Fruit fly (Drosophila melanogaster): ENCODE data around the gene Dyro.
A peak's percentile ranks its signal among the peaks of the same experiment; 100 is the strongest.

Gene Dyro

dm6 chr3L:11289130-11289716 is 6.5 kb downstream of the Dyro start:
- TF ChIP-seq noc (tag; optimal IDR thresholded peaks at IDR 0.05), result no peak

dm6 chr3L:11287977-11288376 is 7.7 kb downstream of the Dyro start:
- TF ChIP-seq noc (tag; optimal IDR thresholded peaks at IDR 0.05), result no peak

- TF ChIP-seq noc (tag; optimal IDR thresholded peaks at IDR 0.05), result no peak
These were observed 9.1 kb downstream of the Dyro start for dm6 chr3L:11286603-11287011.

DNA sequence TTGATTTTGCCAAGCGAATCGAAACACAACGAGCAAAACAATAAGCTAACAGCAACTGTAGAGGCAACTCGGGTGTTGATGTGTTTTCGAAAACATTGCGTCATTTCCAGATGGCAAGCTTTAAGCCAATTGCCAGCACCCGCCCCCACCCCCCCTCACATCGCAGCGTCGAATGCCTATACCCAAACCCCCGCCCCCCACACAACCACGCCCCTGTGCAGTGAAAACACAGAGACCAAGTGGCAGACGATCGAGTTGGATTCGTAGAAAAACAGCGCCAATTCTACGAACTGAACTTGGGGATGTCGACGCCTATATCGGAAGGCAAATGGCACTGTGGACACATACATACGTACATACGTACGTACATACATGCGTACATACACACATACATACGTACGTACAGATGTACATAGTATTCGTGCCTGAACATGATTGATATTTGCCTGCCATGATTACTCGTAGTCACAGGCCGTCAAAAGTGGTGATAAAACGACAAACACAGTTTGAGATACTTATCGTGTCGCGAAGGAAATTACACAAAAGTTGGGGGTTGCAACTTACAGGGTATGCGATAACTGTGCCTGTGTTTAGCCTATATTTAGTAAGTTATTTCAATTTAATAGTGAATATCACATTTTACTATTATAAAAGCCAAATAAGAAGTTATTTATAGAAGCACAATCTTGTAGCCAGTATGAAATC is 10.0 kb downstream of the Dyro start:
- TF ChIP-seq noc (tag; optimal IDR thresholded peaks at IDR 0.05), result peak; percentile 13

dm6 chr3L:11285066-11285465 is 10.7 kb downstream of the Dyro start:
- TF ChIP-seq noc (tag; optimal IDR thresholded peaks at IDR 0.05), result no peak

DNA sequence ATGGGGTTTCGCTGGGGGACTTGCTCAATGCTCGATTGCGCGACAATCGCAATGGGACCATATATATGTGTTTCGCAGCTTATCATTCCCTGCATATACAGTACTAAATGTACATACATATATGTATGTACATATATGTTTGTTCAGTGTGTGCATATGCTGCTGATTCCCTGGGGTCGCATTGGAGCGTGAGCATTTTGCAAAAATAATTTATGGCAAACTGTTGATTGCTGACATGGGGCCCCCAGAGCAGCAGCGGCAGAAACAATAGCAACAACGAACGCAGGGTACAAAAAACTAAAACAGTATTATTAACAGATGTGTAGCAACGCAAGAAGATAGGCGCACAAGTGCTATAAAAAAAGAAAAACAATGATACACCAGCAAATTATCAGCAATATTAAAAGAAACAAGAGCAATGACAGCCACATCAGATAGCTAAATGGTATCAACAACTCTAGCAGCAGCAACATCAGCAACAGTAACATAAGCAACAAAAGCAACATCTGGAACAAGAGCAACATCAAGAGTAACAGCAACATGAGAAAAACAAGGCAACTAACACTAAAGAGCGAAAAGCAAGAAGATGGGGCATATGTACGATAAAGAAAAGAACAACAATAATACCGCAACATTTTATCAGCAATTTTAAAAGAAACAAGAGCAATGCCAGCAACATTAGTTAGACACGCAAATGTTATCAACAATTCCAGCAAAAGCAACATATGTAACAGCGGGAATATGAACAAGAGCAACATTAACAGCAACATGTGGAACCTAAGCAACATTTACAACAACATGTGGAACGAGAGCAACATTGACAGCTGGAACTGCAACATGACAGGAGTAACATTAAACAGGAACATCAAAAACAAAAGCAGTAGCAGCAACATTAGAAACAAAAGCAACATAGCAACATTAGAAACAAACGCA is 11.4 kb downstream of the Dyro start:
- TF ChIP-seq noc (tag; optimal IDR thresholded peaks at IDR 0.05), result peak; percentile 23

DNA sequence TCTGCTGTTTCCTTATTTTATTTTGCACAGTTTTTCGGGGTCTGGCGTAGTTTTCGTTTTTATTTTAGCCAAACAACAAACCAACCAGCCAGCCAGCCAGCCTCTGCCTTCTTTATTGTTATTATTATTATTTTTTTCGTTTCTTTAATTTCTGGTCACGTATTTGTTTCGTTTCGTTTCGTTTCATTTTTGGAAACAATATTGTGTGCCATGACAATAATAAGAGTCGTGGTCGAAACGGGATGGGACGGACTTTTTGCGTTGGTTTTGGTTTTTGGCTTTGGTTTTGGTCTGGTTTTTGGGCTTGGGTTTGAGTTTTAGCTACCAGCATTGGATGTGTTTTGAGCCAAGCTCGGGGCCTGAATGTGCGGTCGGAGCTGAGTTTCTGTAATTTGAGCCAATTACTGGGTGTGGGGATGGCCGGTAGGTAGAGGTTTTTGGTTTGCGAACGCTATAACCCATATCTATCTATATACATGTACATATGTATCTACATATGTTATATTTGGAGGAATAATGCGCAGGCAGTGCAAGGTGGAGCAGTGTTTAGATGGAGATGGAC is 15.1 kb downstream of the Dyro start:
- no peak for TF ChIP-seq noc (tag; optimal IDR thresholded peaks at IDR 0.05)

DNA sequence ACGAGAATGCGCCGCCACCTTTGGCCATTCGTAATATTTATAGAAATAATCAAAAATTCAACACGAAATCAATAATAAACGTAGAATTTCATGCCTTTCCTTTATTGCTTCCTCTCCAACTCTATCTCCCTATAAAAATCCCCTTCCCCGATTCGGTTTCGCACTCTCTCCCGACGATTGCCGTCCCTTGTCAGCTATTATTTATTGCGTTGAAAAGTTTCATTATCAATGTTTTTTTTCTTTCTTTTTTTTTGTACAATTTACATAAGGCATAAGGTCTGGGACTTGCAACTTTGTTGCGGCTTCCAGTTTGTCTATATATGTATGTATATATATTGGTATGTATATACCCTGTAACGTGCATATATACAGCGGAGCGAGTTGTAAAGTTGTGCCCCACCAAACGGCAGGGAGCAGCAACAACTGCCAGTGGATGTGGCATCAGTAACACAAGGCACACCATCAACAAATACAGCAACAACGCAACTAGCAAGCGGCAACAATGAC is 16.3 kb downstream of the Dyro start:
- no peak for TF ChIP-seq noc (tag; optimal IDR thresholded peaks at IDR 0.05)

DNA sequence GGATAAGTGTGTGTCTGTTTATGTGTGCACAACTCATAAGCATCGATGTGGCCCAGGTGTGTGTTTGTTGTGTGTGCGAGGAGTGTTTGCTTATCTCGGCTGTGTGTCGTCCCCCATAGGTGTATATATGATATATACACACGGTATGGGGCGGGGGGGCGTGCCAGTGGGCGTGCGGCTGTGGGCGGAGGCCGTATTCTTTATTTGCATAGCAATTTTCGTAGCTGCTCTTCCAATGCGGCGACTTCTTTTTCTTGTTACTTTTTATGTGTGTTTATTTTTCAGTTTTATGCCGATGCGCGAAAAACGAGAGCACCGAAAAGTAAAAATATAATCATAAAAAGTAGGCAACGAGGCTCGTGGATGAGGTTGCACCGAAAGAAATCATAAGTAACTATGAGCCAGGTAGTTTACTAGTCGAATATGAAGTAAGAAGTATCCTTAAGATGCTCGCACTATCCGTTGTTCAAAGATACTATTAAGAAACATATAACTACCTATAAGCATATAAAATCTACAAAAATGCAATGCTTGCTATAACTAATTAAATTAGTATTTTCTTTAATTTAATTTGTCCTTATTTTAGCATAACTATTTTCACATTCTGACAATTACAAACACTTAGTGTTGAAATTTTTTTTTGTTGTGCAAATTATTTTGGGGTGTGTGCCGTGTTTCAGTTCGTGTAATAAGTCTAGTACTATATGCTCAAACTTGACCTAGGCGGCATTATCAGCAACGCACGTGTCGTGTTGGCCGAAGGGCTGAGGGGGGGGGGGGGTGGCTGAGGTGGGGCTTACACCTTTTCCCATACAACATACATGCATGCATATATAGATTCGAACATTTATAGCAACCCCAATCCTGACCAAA is 17.0 kb downstream of the Dyro start:
- TF ChIP-seq noc (tag; optimal IDR thresholded peaks at IDR 0.05), result peak; percentile 32

dm6 chr3L:11276020-11276419 is 19.7 kb downstream of the Dyro start:
- no peak for TF ChIP-seq noc (tag; optimal IDR thresholded peaks at IDR 0.05)

DNA sequence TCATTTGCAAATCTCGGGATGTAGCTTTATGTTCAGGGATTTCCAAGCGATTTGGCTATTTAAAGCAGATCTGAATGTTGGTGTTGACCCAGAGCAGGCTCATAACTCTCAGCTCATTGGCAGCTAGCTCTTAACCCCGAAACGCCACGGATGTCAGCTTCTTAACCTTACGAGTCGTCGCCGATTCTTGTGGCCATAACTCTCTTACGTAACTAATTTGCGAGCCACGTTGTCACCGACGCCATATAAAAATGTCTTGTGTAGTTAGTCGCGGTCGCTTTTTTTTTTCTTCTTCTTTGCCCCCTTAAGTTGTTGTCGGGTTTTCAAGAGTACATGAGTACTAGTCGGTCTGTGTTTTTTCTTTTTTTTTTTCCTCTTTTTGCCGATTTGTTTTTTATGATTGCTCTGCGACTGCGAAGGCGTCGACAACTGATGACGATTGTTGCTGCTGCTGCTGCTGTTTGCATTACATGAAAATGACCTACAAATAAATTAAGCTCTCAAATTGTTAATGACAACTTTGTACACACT is 21.5 kb downstream of the Dyro start:
- peak; percentile 18 for TF ChIP-seq noc (tag; optimal IDR thresholded peaks at IDR 0.05)

dm6 chr3L:11273444-11274141 is 22.1 kb downstream of the Dyro start:
- no peak for TF ChIP-seq noc (tag; optimal IDR thresholded peaks at IDR 0.05)

DNA sequence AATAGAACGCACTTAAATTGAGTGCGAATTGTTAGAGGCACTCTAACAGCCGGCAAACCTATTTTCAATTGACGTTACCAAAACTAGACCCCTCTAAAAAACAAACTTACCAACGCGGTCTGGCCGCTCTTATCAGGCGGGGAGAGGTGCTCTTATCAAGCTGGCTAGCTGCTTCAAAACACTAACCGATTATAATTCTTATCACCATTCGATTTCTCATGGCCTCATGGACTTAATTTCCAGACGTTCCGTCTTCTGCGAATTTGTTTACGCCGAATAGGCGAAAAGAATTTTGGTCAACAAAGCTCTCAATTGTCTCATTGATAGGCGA is 22.7 kb downstream of the Dyro start:
- TF ChIP-seq noc (tag; optimal IDR thresholded peaks at IDR 0.05), result peak; percentile 14

DNA sequence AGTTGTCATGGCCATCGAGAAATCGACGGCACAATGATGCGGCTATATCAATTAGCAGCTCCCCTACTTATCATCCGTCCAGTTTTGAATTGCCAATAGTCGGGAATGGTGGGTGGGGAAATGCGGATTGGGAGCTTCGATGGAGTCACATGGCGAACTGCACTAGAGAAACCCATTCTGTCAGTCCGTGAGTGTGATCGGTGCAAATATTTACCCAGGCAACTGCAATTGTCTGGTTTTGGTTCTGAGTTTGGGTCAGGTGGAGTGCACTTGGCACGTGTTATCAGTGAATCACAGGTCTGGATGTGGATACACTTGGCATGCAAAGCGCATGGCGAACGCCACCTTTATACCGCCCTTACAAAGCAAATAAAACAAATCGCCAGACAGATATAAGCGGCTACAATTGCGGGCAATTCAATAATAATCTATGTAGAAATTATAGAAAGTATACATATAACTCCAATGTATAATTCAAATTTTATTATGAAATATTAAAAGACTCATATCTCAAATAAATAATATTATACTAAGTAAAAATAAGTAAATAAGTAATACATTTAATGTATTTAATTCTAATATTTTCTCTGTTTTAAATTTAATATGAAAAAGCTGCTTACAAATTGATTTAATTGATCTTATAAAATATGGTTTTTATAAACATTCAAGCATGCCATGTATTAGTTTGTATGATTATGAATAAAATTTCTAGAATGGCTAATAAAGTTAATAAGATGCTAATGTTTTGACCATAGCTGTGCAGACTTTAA is 23.3 kb downstream of the Dyro start:
- no peak for TF ChIP-seq noc (tag; optimal IDR thresholded peaks at IDR 0.05)

All from whole organism, larva.